Worm (Caenorhabditis elegans) whole organism, L1 larva: ENCODE results near the gene T10F2.5.
A peak's percentile ranks its signal among the peaks of the same experiment; 100 is the strongest.

Experiments
- C16A3.4 ChIP-seq: fragments of 150-350 bp; optimal IDR thresholded peaks from 2 replicates; lab custom pipeline; 2014; ENCODE audit warnings: missing biosample characterization, missing genetic modification characterization
- C34B4.2 ChIP-seq: sonication (generic microtip); optimal IDR thresholded peaks from 2 replicates; lab custom pipeline; 2017; ENCODE audit warnings: mild to moderate bottlenecking, missing genetic modification characterization, missing compliant biosample characterization
- aha-1 ChIP-seq: fragments of 150-350 bp; optimal IDR thresholded peaks from 2 replicates; lab custom pipeline; 2014; ENCODE audit warnings: missing biosample characterization, missing genetic modification characterization
- aly-2 ChIP-seq: fragments of 150-350 bp; optimal IDR thresholded peaks from 2 replicates; lab custom pipeline; 2014; ENCODE audit warnings: missing biosample characterization, missing genetic modification characterization
- ceh-8 ChIP-seq: fragments of 200-800 bp; sonication (Bioruptor generic); optimal IDR thresholded peaks from 2 replicates; lab custom pipeline; 2018; ENCODE audit warnings: mild to moderate bottlenecking, missing genetic modification characterization, moderate library complexity, missing compliant biosample characterization
- dsc-1 ChIP-seq: sonication (generic microtip); optimal IDR thresholded peaks from 2 replicates; lab custom pipeline; 2016; ENCODE audit warnings: mild to moderate bottlenecking, missing genetic modification characterization, missing compliant biosample characterization
- efl-1 ChIP-seq, 4 experiments: fragments of 150-350 bp; optimal IDR thresholded peaks in 3 of 4; peaks in 1 of 4; 1 replicate in 1 of 4; 2 replicates in 3 of 4; lab custom pipeline; 2014; ENCODE audit warnings: missing biosample characterization in 2 of 4, missing genetic modification characterization in 2 of 4, missing genetic modification reagents in 2 of 4
- egl-13 ChIP-seq: sonication (generic microtip); optimal IDR thresholded peaks from 2 replicates; lab custom pipeline; 2016; ENCODE audit warnings: missing genotype, missing genetic modification reagents, missing genetic modification characterization, missing compliant biosample characterization
- egl-27 ChIP-seq, 2 experiments: fragments of 150-350 bp in 1 of 2; sonication (generic microtip); optimal IDR thresholded peaks; 3 replicates each; lab custom pipeline; 2017 to 2018; ENCODE audit warnings: missing biosample characterization in 2 of 2, missing genetic modification characterization in 2 of 2, missing genetic modification reagents in 2 of 2
- elt-2 ChIP-seq: sonication (generic microtip); optimal IDR thresholded peaks from 2 replicates; lab custom pipeline; 2016; ENCODE audit warnings: missing genetic modification characterization, mild to moderate bottlenecking, inconsistent platforms, missing compliant biosample characterization, missing genetic modification reagents
- ets-5 ChIP-seq: fragments of 200-800 bp; sonication (Bioruptor generic); IDR thresholded peaks from 2 replicates; pipeline ENCODE4 v1.3.6; 2022; ENCODE audit warnings: missing genetic modification characterization, missing compliant biosample characterization
- fkh-10 ChIP-seq: sonication (generic microtip); optimal IDR thresholded peaks from 2 replicates; lab custom pipeline; 2017; ENCODE audit warnings: missing biosample characterization, missing genetic modification reagents, missing genetic modification characterization
- fkh-8 ChIP-seq: sonication (generic microtip); optimal IDR thresholded peaks from 2 replicates; lab custom pipeline; 2016; ENCODE audit warnings: mild to moderate bottlenecking, missing genetic modification characterization, missing compliant biosample characterization
- grh-1 ChIP-seq: fragments of 200-800 bp; sonication (Bioruptor generic); IDR thresholded peaks from 2 replicates; pipeline ENCODE4 v1.3.6; 2022; ENCODE audit warnings: missing genetic modification reagents, missing genetic modification characterization, missing compliant biosample characterization
- hlh-4 ChIP-seq: sonication (generic microtip); optimal IDR thresholded peaks from 2 replicates; lab custom pipeline; 2016; ENCODE audit warnings: mild to moderate bottlenecking, missing genetic modification characterization, missing compliant biosample characterization
- jun-1 ChIP-seq: fragments of 150-350 bp; optimal IDR thresholded peaks from 2 replicates; lab custom pipeline; 2014; ENCODE audit warnings: missing biosample characterization, missing genetic modification reagents, missing genetic modification characterization
- lin-13 ChIP-seq: fragments of 150-350 bp; optimal IDR thresholded peaks from 2 replicates; lab custom pipeline; 2014; ENCODE audit warnings: missing biosample characterization, missing genetic modification reagents, missing genetic modification characterization
- lin-14 ChIP-seq: fragments of 200-800 bp; sonication (Bioruptor generic); optimal IDR thresholded peaks from 2 replicates; lab custom pipeline; 2018; ENCODE audit warnings: mild to moderate bottlenecking, missing genetic modification characterization, moderate library complexity, missing compliant biosample characterization
- lin-15B ChIP-seq: fragments of 150-350 bp; sonication (generic microtip); optimal IDR thresholded peaks from 3 replicates; lab custom pipeline; 2014; ENCODE audit warnings: missing biosample characterization, missing genetic modification characterization
- lin-35 ChIP-seq, 2 experiments: fragments of 150-350 bp; optimal IDR thresholded peaks; 2 replicates each; lab custom pipeline; 2014; ENCODE audit warnings: missing biosample characterization in 2 of 2, missing genetic modification characterization in 2 of 2, missing genetic modification reagents in 2 of 2
- lin-39 ChIP-seq: fragments of 150-350 bp; optimal IDR thresholded peaks from 2 replicates; lab custom pipeline; 2014; ENCODE audit warnings: missing biosample characterization, missing genetic modification reagents, missing genetic modification characterization
- lir-3 ChIP-seq: sonication (generic microtip); optimal IDR thresholded peaks from 2 replicates; lab custom pipeline; 2016; ENCODE audit warnings: mild to moderate bottlenecking, missing genetic modification characterization, moderate library complexity, missing compliant biosample characterization; ENCODE audit not compliant: poor library complexity
- lsy-2 ChIP-seq, 2 experiments: fragments of 150-350 bp; optimal IDR thresholded peaks; 2 replicates each; lab custom pipeline; 2014; ENCODE audit warnings: missing biosample characterization in 2 of 2, missing genetic modification characterization in 2 of 2
- mab-9 ChIP-seq: fragments of 200-800 bp; sonication (Bioruptor generic); IDR thresholded peaks from 2 replicates; pipeline ENCODE4 v1.3.6; 2022; ENCODE audit warnings: missing genetic modification reagents, missing genetic modification characterization, missing compliant biosample characterization
- mdl-1 ChIP-seq, 2 experiments: fragments of 150-350 bp; optimal IDR thresholded peaks; 2 replicates each; lab custom pipeline; 2014 to 2017; ENCODE audit warnings: missing biosample characterization in 2 of 2, missing genetic modification characterization in 2 of 2, inconsistent platforms in 1 of 2
- nhr-11 ChIP-seq: fragments of 150-350 bp; optimal IDR thresholded peaks from 2 replicates; lab custom pipeline; 2014; ENCODE audit warnings: missing biosample characterization, missing genetic modification characterization
- nhr-19 ChIP-seq: fragments of 200-800 bp; sonication (Bioruptor generic); conservative IDR thresholded peaks from 2 replicates; pipeline ENCODE4 v1.3.6; 2022; ENCODE audit warnings: missing genetic modification characterization, missing compliant biosample characterization
- nhr-20 ChIP-seq: sonication (generic microtip); optimal IDR thresholded peaks from 2 replicates; lab custom pipeline; 2016; ENCODE audit warnings: mild to moderate bottlenecking, missing genetic modification characterization, missing compliant biosample characterization
- nhr-28 ChIP-seq: fragments of 150-350 bp; optimal IDR thresholded peaks from 2 replicates; lab custom pipeline; 2014; ENCODE audit warnings: missing biosample characterization, missing genetic modification characterization
- nhr-47 ChIP-seq: sonication (generic microtip); optimal IDR thresholded peaks from 2 replicates; lab custom pipeline; 2016; ENCODE audit warnings: mild to moderate bottlenecking, missing genetic modification characterization, moderate library complexity, missing compliant biosample characterization
- nhr-71 ChIP-seq: sonication (generic microtip); optimal IDR thresholded peaks from 2 replicates; lab custom pipeline; 2016; ENCODE audit warnings: mild to moderate bottlenecking, missing genetic modification characterization, moderate library complexity, missing compliant biosample characterization
- nhr-84 ChIP-seq: sonication (generic microtip); optimal IDR thresholded peaks from 2 replicates; lab custom pipeline; 2017; ENCODE audit warnings: missing biosample characterization, missing genetic modification characterization
- nhr-85 ChIP-seq: sonication (generic microtip); peaks from one replicate; lab custom pipeline; 2016; ENCODE audit warnings: missing genetic modification characterization, inconsistent platforms, missing compliant biosample characterization
- pag-3 ChIP-seq: sonication (generic microtip); optimal IDR thresholded peaks from 2 replicates; lab custom pipeline; 2017; ENCODE audit warnings: missing genetic modification characterization, mild to moderate bottlenecking, missing compliant biosample characterization, antibody characterized with exemption, borderline replicate concordance; ENCODE audit not compliant: insufficient read depth
- pqm-1 ChIP-seq: sonication (generic microtip); optimal IDR thresholded peaks from 3 replicates; lab custom pipeline; 2017; ENCODE audit warnings: missing biosample characterization, missing genetic modification characterization
- tbx-2 ChIP-seq: sonication (generic microtip); optimal IDR thresholded peaks from 2 replicates; lab custom pipeline; 2016; ENCODE audit warnings: missing genetic modification characterization, missing compliant biosample characterization
- tlp-1 ChIP-seq: fragments of 150-350 bp; optimal IDR thresholded peaks from 2 replicates; lab custom pipeline; 2014; ENCODE audit warnings: missing biosample characterization, missing genetic modification characterization
- unc-62 ChIP-seq: fragments of 150-350 bp; optimal IDR thresholded peaks from 2 replicates; lab custom pipeline; 2014; ENCODE audit warnings: missing biosample characterization, missing genetic modification reagents, missing genetic modification characterization
- unc-98 ChIP-seq: fragments of 200-800 bp; sonication (Bioruptor generic); IDR thresholded peaks from 2 replicates; pipeline ENCODE4 v1.3.6; 2022; ENCODE audit warnings: missing genetic modification characterization, missing compliant biosample characterization
- ztf-11 ChIP-seq, 2 experiments: sonication (generic microtip); optimal IDR thresholded peaks; 2 replicates each; lab custom pipeline; 2016 to 2017; ENCODE audit warnings: missing genetic modification characterization in 2 of 2, missing biosample characterization in 1 of 2, missing compliant biosample characterization in 1 of 2

Gene T10F2.5

ce11 chrIII:5147445-5147844 lies 12.0 kb downstream of the T10F2.5 start:
- TF ChIP-seq efl-1 (optimal IDR thresholded peaks at IDR 0.05; lab: Kevin White, UChicago), result no peak
- peak in 1 of 2 experiments; percentile 30 for TF ChIP-seq efl-1 (GFP tag; optimal IDR thresholded peaks at IDR 0.05 in 1 of 2; lab: Kevin White, UChicago)
- TF ChIP-seq lin-15B (tag; lab: Kevin White, UChicago), result no peak
- no peak for TF ChIP-seq mab-9
- TF ChIP-seq ztf-11 (tag; optimal IDR thresholded peaks at IDR 0.05; lab: Kevin White, UChicago), result no peak
- TF ChIP-seq ets-5 (GFP tag; lab: Robert Waterston, UW), result no peak
- TF ChIP-seq lin-39 (tag; lab: Kevin White, UChicago), result no peak
- TF ChIP-seq elt-2 (tag; lab: Kevin White, UChicago), result peak; percentile 44
- TF ChIP-seq mdl-1 (tag; optimal IDR thresholded peaks at IDR 0.05; lab: Kevin White, UChicago), result no peak
- TF ChIP-seq nhr-19 (GFP tag; lab: Robert Waterston, UW), result no peak
- no peak for TF ChIP-seq unc-98
- no peak for TF ChIP-seq tbx-2
- no peak for TF ChIP-seq dsc-1
- TF ChIP-seq, all 84 proteins: peak for 2

DNA sequence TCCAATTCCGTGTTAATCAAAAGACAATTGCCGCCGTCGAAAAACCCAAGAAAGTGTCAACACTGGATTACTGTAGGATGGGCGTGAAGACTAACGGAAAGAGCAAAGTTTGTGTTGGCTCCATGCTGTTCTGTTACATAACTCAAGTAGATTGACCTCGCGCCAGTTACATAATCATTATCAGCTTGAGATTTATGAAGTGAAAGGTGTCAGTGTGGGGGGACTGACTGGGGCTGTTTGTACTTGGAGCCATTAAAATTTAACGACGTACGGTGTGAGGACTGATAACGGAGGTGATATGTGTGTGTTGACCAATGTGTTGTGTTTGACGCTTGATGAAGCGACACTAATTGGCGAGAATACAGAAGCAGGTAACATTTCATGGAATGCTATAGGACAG lies 12.7 kb downstream of the T10F2.5 start:
- TF ChIP-seq lin-35 (GFP tag; optimal IDR thresholded peaks at IDR 0.05; lab: Kevin White, UChicago) (peak in 1 of 2 experiments; percentile 2), elt-2 (tag; lab: Kevin White, UChicago) (peak; percentile 51), efl-1 (optimal IDR thresholded peaks at IDR 0.05; lab: Kevin White, UChicago) (no peak), efl-1 (GFP tag; optimal IDR thresholded peaks at IDR 0.05 in 1 of 2; lab: Kevin White, UChicago) (peak in 1 of 2 experiments; percentile 85), tlp-1 (no peak), nhr-84 (tag; lab: Kevin White, UChicago) (no peak), C34B4.2 (tag; lab: Kevin White, UChicago) (no peak), ceh-8 (no peak), unc-62 (GFP tag; lab: Kevin White, UChicago) (no peak)

DNA sequence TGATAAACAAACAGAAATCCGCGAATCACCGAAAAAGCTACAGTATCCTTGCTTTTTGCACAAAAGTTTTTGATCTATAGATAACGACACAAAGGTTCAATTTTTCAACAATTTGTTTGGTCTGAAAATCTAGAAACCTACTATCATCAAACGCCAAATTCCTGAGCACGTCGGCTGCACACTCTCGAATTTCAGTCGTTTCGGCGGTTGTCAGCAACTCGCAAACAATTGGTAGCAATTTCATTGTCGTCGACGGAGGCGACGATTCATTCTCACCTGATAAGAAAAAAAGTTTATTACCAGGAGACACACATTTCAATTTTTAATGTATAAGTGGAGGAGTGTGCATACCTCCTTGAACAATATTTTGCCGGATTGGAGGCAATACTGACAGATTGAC lies 13.5 kb downstream of the T10F2.5 start:
- TF ChIP-seq elt-2 (tag; lab: Kevin White, UChicago) (peak; percentile 11), efl-1 (optimal IDR thresholded peaks at IDR 0.05; lab: Kevin White, UChicago) (no peak), efl-1 (GFP tag; optimal IDR thresholded peaks at IDR 0.05 in 1 of 2; lab: Kevin White, UChicago) (peak in 1 of 2 experiments; percentile 92), lin-39 (tag; lab: Kevin White, UChicago) (no peak), nhr-28 (no peak)
- TF ChIP-seq, all 84 proteins: peak for 2

DNA sequence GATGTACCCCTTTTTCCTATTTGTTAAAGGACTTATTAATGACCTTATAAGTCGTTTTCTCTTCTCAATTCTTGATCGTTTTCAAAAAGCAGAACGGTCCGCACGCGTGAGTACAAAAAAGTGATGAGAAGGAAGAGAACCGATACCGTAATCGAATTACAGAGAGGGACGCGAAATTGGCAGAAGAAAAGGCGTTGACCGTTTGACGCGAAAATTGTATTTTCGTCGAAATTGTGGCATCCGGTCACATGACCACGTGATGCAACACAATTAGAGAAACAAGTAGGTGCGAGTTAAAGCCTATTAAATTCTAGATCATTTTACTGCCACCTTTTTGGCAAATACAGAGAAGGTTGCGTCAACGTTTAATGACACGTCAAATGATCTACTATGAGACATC lies 15.2 kb downstream of the T10F2.5 start:
- TF ChIP-seq nhr-85 (tag; lab: Kevin White, UChicago) (peak; percentile 68), elt-2 (tag; lab: Kevin White, UChicago) (no peak), nhr-20 (tag; lab: Kevin White, UChicago) (peak; percentile 4), jun-1 (tag; lab: Kevin White, UChicago) (no peak), egl-27 (tag; optimal IDR thresholded peaks at IDR 0.05; lab: Kevin White, UChicago) (no peak), nhr-71 (tag; lab: Kevin White, UChicago) (peak; percentile 3), nhr-28 (no peak), lin-13 (no peak), efl-1 (optimal IDR thresholded peaks at IDR 0.05; lab: Kevin White, UChicago) (no peak), efl-1 (GFP tag; optimal IDR thresholded peaks at IDR 0.05 in 1 of 2; lab: Kevin White, UChicago) (peak in 1 of 2 experiments; percentile 36), egl-13 (tag; lab: Kevin White, UChicago) (no peak), C16A3.4 (no peak), tbx-2 (peak; percentile 89), lin-14 (GFP tag; lab: Kevin White, UChicago) (peak; percentile 25)

- TF ChIP-seq egl-27 (tag; optimal IDR thresholded peaks at IDR 0.05; lab: Kevin White, UChicago) (no peak), unc-98 (no peak), aha-1 (tag; lab: Kevin White, UChicago) (no peak), dsc-1 (no peak), mab-9 (no peak), unc-62 (GFP tag; lab: Kevin White, UChicago) (no peak), fkh-10 (GFP tag; lab: Kevin White, UChicago) (no peak), mdl-1 (tag; optimal IDR thresholded peaks at IDR 0.05; lab: Kevin White, UChicago) (no peak), efl-1 (optimal IDR thresholded peaks at IDR 0.05; lab: Kevin White, UChicago) (no peak), efl-1 (GFP tag; optimal IDR thresholded peaks at IDR 0.05 in 1 of 2; lab: Kevin White, UChicago) (no peak), lsy-2 (tag; optimal IDR thresholded peaks at IDR 0.05; lab: Kevin White, UChicago) (no peak), fkh-8 (no peak), lin-39 (tag; lab: Kevin White, UChicago) (no peak), nhr-47 (tag; lab: Kevin White, UChicago) (no peak), nhr-11 (tag; lab: Kevin White, UChicago) (no peak), aly-2 (tag; lab: Kevin White, UChicago) (no peak), grh-1 (GFP tag; lab: Robert Waterston, UW) (no peak), lir-3 (no peak), pqm-1 (no peak), pag-3 (no peak), hlh-4 (tag; lab: Kevin White, UChicago) (no peak)
These were observed 15.9 kb downstream of the T10F2.5 start for ce11 chrIII:5143520-5143919.
